Fruit fly (Drosophila melanogaster): ENCODE measurements around the gene CG45690.

CG45690 gene

DNA sequence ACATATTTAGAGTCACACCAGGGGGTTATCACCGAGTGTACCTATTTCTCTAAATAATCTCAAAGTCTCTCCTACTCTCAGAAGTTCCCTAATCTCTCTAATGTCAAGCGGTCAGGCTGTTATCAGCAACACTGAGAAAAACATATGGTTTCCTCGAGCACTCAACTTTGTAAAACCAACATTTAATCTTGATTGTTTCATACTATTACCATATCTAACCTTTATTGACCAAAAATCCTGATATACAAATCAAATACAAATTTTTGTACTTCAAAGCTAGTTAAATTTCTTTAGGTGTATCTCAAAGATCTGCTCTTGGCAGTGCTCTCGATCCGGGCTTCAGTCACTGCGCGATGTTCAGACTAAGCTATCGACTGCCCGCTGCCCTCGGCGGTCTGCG lies 45.2 kb downstream of the CG45690 start, which contains the start of gene CG6415:
Gene CG6415 (plus strand): TSS at position 341 of the 400 bp plus-strand sequence.
- TF ChIP-seq Pif1B (GFP tag; optimal IDR thresholded peaks at IDR 0.05) (no peak), gl (tag; optimal IDR thresholded peaks at IDR 0.05) (no peak), CG14655 (GFP tag; optimal IDR thresholded peaks at IDR 0.05) (peak; percentile 58), EcR (GFP tag; optimal IDR thresholded peaks at IDR 0.05) (no peak), Snoo (tag; optimal IDR thresholded peaks at IDR 0.05) (no peak), CG8301 (tag; optimal IDR thresholded peaks at IDR 0.05) (peak; percentile 56), fd96Ca (GFP tag; IDR thresholded peaks at IDR 0.05) (peak; percentile 69), CG15710 (tag; optimal IDR thresholded peaks at IDR 0.05) (no peak), CG4496 (GFP tag; IDR thresholded peaks at IDR 0.05) (peak; percentile 82), CG32121 (GFP tag; IDR thresholded peaks at IDR 0.05) (peak; percentile 85), Pif1A (GFP tag; optimal IDR thresholded peaks at IDR 0.05) (peak; percentile 25), CG12605 (GFP tag; IDR thresholded peaks at IDR 0.05) (peak; percentile 54; the same call in 1 of the 2 replicates), rn (GFP tag; IDR thresholded peaks at IDR 0.05) (0 out of 2 replicates have a peak, but pooled peaks have one; percentile 13), Ets98B (GFP tag; IDR thresholded peaks at IDR 0.05) (peak; percentile 76)

dm6 chr2L:10704425-10704824 lies 46.3 kb downstream of the CG45690 start:
- no peak for TF ChIP-seq EcR (GFP tag; optimal IDR thresholded peaks at IDR 0.05)

dm6 chr2L:10706267-10706666 lies 48.2 kb downstream of the CG45690 start:
- TF ChIP-seq D1 (tag; optimal IDR thresholded peaks at IDR 0.05) = no peak
- TF ChIP-seq fd96Ca (GFP tag; IDR thresholded peaks at IDR 0.05) = no peak
- no peak for TF ChIP-seq CG9948 (tag; optimal IDR thresholded peaks at IDR 0.05)
- TF ChIP-seq Ets98B (GFP tag; IDR thresholded peaks at IDR 0.05) = no peak
- TF ChIP-seq CG8301 (tag; optimal IDR thresholded peaks at IDR 0.05) = no peak
- no peak for TF ChIP-seq CG32121 (GFP tag; IDR thresholded peaks at IDR 0.05)
- no peak for TF ChIP-seq CG14655 (GFP tag; optimal IDR thresholded peaks at IDR 0.05)
- no peak for TF ChIP-seq Snoo (tag; optimal IDR thresholded peaks at IDR 0.05)
- TF ChIP-seq EcR (GFP tag; optimal IDR thresholded peaks at IDR 0.05) = no peak
- TF ChIP-seq CG34367 (tag; optimal IDR thresholded peaks at IDR 0.05) = no peak
- TF ChIP-seq gl (tag; optimal IDR thresholded peaks at IDR 0.05) = no peak
- no peak for TF ChIP-seq Pif1B (GFP tag; optimal IDR thresholded peaks at IDR 0.05)
- TF ChIP-seq CG13204 (GFP tag; optimal IDR thresholded peaks at IDR 0.05) = no peak
- no peak for TF ChIP-seq CG15710 (tag; optimal IDR thresholded peaks at IDR 0.05)
- no peak for TF ChIP-seq CG8159 (tag; optimal IDR thresholded peaks at IDR 0.05)
- no peak for TF ChIP-seq rn (GFP tag; IDR thresholded peaks at IDR 0.05)
- TF ChIP-seq CG17806 (tag; optimal IDR thresholded peaks at IDR 0.05) = no peak
- TF ChIP-seq CG4496 (GFP tag; IDR thresholded peaks at IDR 0.05) = no peak

DNA sequence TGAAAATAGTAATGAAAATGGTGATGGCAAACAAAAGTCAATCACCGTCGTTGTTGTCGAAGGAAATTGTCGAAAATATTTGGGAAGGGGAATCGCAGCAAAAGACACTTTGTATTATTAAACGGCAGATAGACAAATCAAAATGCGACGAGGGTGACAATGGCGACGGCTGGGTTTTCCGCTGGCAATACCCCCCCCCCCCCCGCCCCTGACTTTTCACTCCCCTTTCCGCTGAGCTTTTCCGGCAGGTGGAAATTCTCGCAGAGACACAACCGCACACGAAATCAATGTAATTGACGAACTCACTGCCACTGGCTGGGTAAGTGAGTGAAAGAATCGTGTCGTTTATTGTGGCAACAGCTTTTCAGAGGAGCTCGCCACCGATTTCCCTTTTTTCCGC lies 50.0 kb downstream of the CG45690 start:
- TF ChIP-seq CG17806 (tag; optimal IDR thresholded peaks at IDR 0.05) (no peak), fd96Ca (GFP tag; IDR thresholded peaks at IDR 0.05) (no peak), CG8159 (tag; optimal IDR thresholded peaks at IDR 0.05) (no peak), CG15710 (tag; optimal IDR thresholded peaks at IDR 0.05) (no peak)

All from whole organism, pupa.